Worm (Caenorhabditis elegans) whole organism, late embryonic: Measurements from ENCODE around the gene srh-304.

Experiments
- elt-2 ChIP-seq: sonication (generic microtip); optimal IDR thresholded peaks from 2 replicates; lab custom pipeline; 2016; ENCODE audit warnings: missing genetic modification reagents, missing genetic modification characterization, missing compliant biosample characterization
- elt-4 ChIP-seq: sonication (generic microtip); optimal IDR thresholded peaks from 2 replicates; lab custom pipeline; 2016; ENCODE audit warnings: missing genetic modification characterization, missing compliant biosample characterization
- fkh-10 ChIP-seq: fragments of 150-350 bp; optimal IDR thresholded peaks from 2 replicates; lab custom pipeline; 2014; ENCODE audit warnings: missing biosample characterization, missing genetic modification reagents, missing genetic modification characterization
- gmeb-2 ChIP-seq: sonication (generic microtip); optimal IDR thresholded peaks from 2 replicates; lab custom pipeline; 2016; ENCODE audit warnings: missing genetic modification characterization, inconsistent platforms, missing compliant biosample characterization
- lin-11 ChIP-seq: fragments of 200-800 bp; sonication (Bioruptor generic); optimal IDR thresholded peaks from 2 replicates; lab custom pipeline; 2018; ENCODE audit warnings: mild to moderate bottlenecking, missing genetic modification characterization, missing compliant biosample characterization
- mec-3 ChIP-seq: sonication (generic microtip); optimal IDR thresholded peaks from 2 replicates; lab custom pipeline; 2016; ENCODE audit warnings: borderline replicate concordance, missing genetic modification characterization, missing compliant biosample characterization
- npax-4 ChIP-seq: sonication (generic microtip); optimal IDR thresholded peaks from 2 replicates; lab custom pipeline; 2016; ENCODE audit warnings: missing genetic modification characterization, missing compliant biosample characterization
- pha-4 ChIP-seq: fragments of 150-350 bp; optimal IDR thresholded peaks from 2 replicates; lab custom pipeline; 2018; ENCODE audit warnings: missing biosample characterization, missing genetic modification reagents, missing genetic modification characterization
- pqm-1 ChIP-seq: sonication (generic microtip); optimal IDR thresholded peaks from 2 replicates; lab custom pipeline; 2016; ENCODE audit warnings: missing genetic modification characterization, missing compliant biosample characterization
- rnt-1 ChIP-seq: sonication (generic microtip); optimal IDR thresholded peaks from 2 replicates; lab custom pipeline; 2016; ENCODE audit warnings: missing genetic modification characterization, missing compliant biosample characterization
- sox-2 ChIP-seq: fragments of 200-800 bp; sonication (Bioruptor generic); IDR thresholded peaks from 2 replicates; pipeline ENCODE4 v1.3.6; 2022; ENCODE audit warnings: missing genetic modification reagents, missing genetic modification characterization, missing compliant biosample characterization
- sox-4 ChIP-seq: sonication (generic microtip); optimal IDR thresholded peaks from 2 replicates; lab custom pipeline; 2017; ENCODE audit warnings: mild to moderate bottlenecking, missing genetic modification characterization, inconsistent platforms, missing compliant biosample characterization
- syd-9 ChIP-seq: sonication (generic microtip); optimal IDR thresholded peaks from 2 replicates; lab custom pipeline; 2016; ENCODE audit warnings: mild to moderate bottlenecking, missing genetic modification characterization, moderate library complexity, missing compliant biosample characterization
- unc-86 ChIP-seq: sonication (generic microtip); optimal IDR thresholded peaks from 2 replicates; lab custom pipeline; 2016; ENCODE audit warnings: missing genetic modification characterization, missing compliant biosample characterization

DNA sequence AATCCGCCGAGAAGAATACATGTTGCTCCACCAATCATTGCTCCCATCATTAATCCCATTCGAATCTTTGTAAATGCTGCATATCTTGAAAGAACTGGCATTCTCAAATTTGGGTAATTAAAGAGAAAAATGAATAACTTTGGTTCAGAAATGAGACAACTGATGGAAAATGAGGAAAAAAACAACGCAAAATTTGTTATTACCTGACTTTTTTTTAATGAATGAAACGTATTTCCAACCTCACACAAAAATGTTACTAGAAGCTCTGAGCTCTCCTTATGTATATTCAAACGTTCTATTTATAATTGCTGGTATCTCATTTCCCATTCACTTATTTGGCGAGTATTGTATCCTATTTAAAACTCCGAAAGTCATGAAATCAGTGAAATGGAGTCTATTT lies 25.9 kb upstream of the srh-304 start, which contains the start of the genes Y94A7B.11 and srh-292:
- TF ChIP-seq lin-11 (no peak), pqm-1 (tag; lab: Kevin White, UChicago) (no peak), pha-4 (tag; lab: Kevin White, UChicago) (no peak), npax-4 (tag; lab: Kevin White, UChicago) (no peak), fkh-10 (GFP tag; lab: Kevin White, UChicago) (no peak), unc-86 (tag; lab: Kevin White, UChicago) (no peak), elt-2 (tag; lab: Kevin White, UChicago) (no peak), sox-4 (no peak), gmeb-2 (tag; lab: Kevin White, UChicago) (no peak), mec-3 (no peak), sox-2 (GFP tag; lab: Robert Waterston, UW) (no peak), elt-4 (tag; lab: Kevin White, UChicago) (no peak), syd-9 (tag; lab: Kevin White, UChicago) (no peak), rnt-1 (tag; lab: Kevin White, UChicago) (no peak)
